Worm (Caenorhabditis elegans): Measurements from ENCODE around the gene col-44.

- TF ChIP-seq nfyb-1 (GFP tag; IDR thresholded peaks at IDR 0.05) (no peak), ama-1 (optimal IDR thresholded peaks at IDR 0.05) (no peak), ama-1 (GFP tag; optimal IDR thresholded peaks at IDR 0.05) (no peak), lin-35 (GFP tag; optimal IDR thresholded peaks at IDR 0.05) (no peak), ceh-91 (GFP tag; IDR thresholded peaks at IDR 0.05) (no peak), tbx-9 (tag; optimal IDR thresholded peaks at IDR 0.05; ENCODE audit: borderline replicate concordance) (no peak), chd-7 (tag; optimal IDR thresholded peaks at IDR 0.05) (no peak), die-1 (tag; optimal IDR thresholded peaks at IDR 0.05) (no peak)
Measured at ce11 chrX:13632245-13632644, 41.0 kb downstream of the col-44 start.
